Worm (Caenorhabditis elegans): ENCODE results near the gene M60.6.
A peak's percentile ranks its signal among the peaks of the same experiment; 100 is the strongest.

The M60.6 gene

DNA sequence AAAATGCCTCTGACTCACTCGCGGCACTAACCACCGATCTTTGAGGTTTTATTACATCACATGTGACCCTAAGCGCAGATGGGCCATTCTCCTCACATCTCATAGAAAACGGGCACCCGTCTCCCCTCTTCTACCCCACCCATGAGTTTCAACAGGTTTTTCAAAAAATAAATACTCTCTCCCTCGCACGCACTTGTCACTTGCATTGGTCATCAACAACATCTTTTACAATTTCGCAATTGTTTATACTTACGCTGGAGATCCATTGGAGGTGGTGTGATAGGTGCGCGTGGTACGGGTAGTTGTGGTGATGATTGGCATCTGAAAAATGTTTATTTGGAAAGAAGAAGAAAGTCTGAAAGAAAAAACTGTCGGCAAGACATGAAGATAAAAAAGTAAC, 16.3 kb downstream of the M60.6 start, which contains the start of gene M60.4:
Gene M60.4 (minus strand): TSS at position 321 of the 400 bp plus-strand sequence.
- TF ChIP-seq pha-4 (GFP tag; IDR thresholded peaks at IDR 0.05) (no peak), pha-4 (tag; optimal IDR thresholded peaks at IDR 0.05) (no peak), nhr-28 (tag; optimal IDR thresholded peaks at IDR 0.05) (peak; percentile 62), madf-9 (GFP tag; conservative IDR thresholded peaks at IDR 0.05) (no peak), ceh-32 (tag; optimal IDR thresholded peaks at IDR 0.05; ENCODE audit: poor library complexity) (no peak), unc-62 (GFP tag; optimal IDR thresholded peaks at IDR 0.05 in 1 of 2) (peak in 1 of 2 experiments; percentile 100), unc-62 (tag; optimal IDR thresholded peaks at IDR 0.05) (no peak), dmd-6 (GFP tag; IDR thresholded peaks at IDR 0.05) (peak; percentile 64), hif-1 (tag; optimal IDR thresholded peaks at IDR 0.05) (peak in 1 of 2 experiments; percentile 28), nhr-25 (tag; optimal IDR thresholded peaks at IDR 0.05; ENCODE audit: borderline replicate concordance, insufficient read depth) (peak; percentile 18), mxl-3 (GFP tag; optimal IDR thresholded peaks at IDR 0.05) (peak; percentile 57), tra-1 (GFP tag; IDR thresholded peaks at IDR 0.05) (peak; percentile 70), nhr-11 (tag; optimal IDR thresholded peaks at IDR 0.05) (peak; percentile 11), daf-16 (GFP tag; optimal IDR thresholded peaks at IDR 0.05) (peak in 1 of 2 experiments; percentile 94), daf-16 (tag; optimal IDR thresholded peaks at IDR 0.05) (peak; percentile 48), unc-130 (GFP tag; optimal IDR thresholded peaks at IDR 0.05) (no peak), daf-12 (tag; optimal IDR thresholded peaks at IDR 0.05) (no peak), mep-1 (tag; optimal IDR thresholded peaks at IDR 0.05) (peak; percentile 45), hlh-11 (tag; optimal IDR thresholded peaks at IDR 0.05) (peak; percentile 74), lsy-2 (tag; optimal IDR thresholded peaks at IDR 0.05) (peak in 1 of 2 experiments; percentile 36), dve-1 (tag; optimal IDR thresholded peaks at IDR 0.05; ENCODE audit: insufficient read depth) (peak; percentile 43), mes-2 (tag; optimal IDR thresholded peaks at IDR 0.05; ENCODE audit: poor library complexity, severe bottlenecking) (peak; percentile 17), aha-1 (tag) (peak; percentile 78), hlh-30 (tag; optimal IDR thresholded peaks at IDR 0.05; ENCODE audit: insufficient read depth) (peak; percentile 95), ceh-20 (GFP tag; IDR thresholded peaks at IDR 0.05) (peak; percentile 55; the same call in 1 of the 2 replicates), T26A8.4 (GFP tag; IDR thresholded peaks at IDR 0.05) (no peak), lim-7 (GFP tag; IDR thresholded peaks at IDR 0.05) (no peak), hmg-1.1 (GFP tag; IDR thresholded peaks at IDR 0.05) (peak; percentile 47), mdl-1 (tag; optimal IDR thresholded peaks at IDR 0.05) (peak; percentile 63 to 80)

ce11 chrX:8233554-8233953, 18.7 kb downstream of the M60.6 start:
- peak in 1 of 2 experiments; percentile 39 for TF ChIP-seq unc-62 (GFP tag; optimal IDR thresholded peaks at IDR 0.05 in 1 of 2)
- no peak for TF ChIP-seq unc-62 (tag; optimal IDR thresholded peaks at IDR 0.05)
- no peak for TF ChIP-seq ctbp-1 (GFP tag; IDR thresholded peaks at IDR 0.05)
- no peak for TF ChIP-seq ceh-82 (tag; optimal IDR thresholded peaks at IDR 0.05)
- 0 out of 2 replicates have a peak, but pooled peaks have one; percentile 24 for TF ChIP-seq hmg-1.1 (GFP tag; IDR thresholded peaks at IDR 0.05)
- TF ChIP-seq daf-16 (GFP tag; optimal IDR thresholded peaks at IDR 0.05): peak in 1 of 2 experiments; percentile 72
- TF ChIP-seq daf-16 (tag; optimal IDR thresholded peaks at IDR 0.05): no peak
- TF ChIP-seq mep-1 (tag; optimal IDR thresholded peaks at IDR 0.05): no peak
- no peak for TF ChIP-seq R02D3.7 (tag; optimal IDR thresholded peaks at IDR 0.05)
- TF ChIP-seq hlh-30 (tag; optimal IDR thresholded peaks at IDR 0.05; ENCODE audit: insufficient read depth): peak; percentile 58

- peak; percentile 82 for TF ChIP-seq nhr-102 (tag; optimal IDR thresholded peaks at IDR 0.05)
- TF ChIP-seq mes-2 (tag; optimal IDR thresholded peaks at IDR 0.05; ENCODE audit: poor library complexity, severe bottlenecking): peak; percentile 71
- no peak for TF ChIP-seq nhr-111 (GFP tag; optimal IDR thresholded peaks at IDR 0.05)
- peak; percentile 84 for TF ChIP-seq nhr-11 (tag; optimal IDR thresholded peaks at IDR 0.05)
- no peak for TF ChIP-seq aly-2 (tag; optimal IDR thresholded peaks at IDR 0.05)
- no peak for TF ChIP-seq R02D3.7 (tag; optimal IDR thresholded peaks at IDR 0.05)
- TF ChIP-seq nhr-41 (GFP tag; IDR thresholded peaks at IDR 0.05): 0 out of 2 replicates have a peak, but pooled peaks have one; percentile 11
- TF ChIP-seq nhr-237 (tag; optimal IDR thresholded peaks at IDR 0.05): no peak
- peak; percentile 53 for TF ChIP-seq zip-2 (tag; optimal IDR thresholded peaks at IDR 0.05)
- no peak for TF ChIP-seq nhr-42 (GFP tag; IDR thresholded peaks at IDR 0.05)
- TF ChIP-seq fkh-10 (GFP tag; optimal IDR thresholded peaks at IDR 0.05): no peak
- TF ChIP-seq ZK546.5 (tag; optimal IDR thresholded peaks at IDR 0.05): no peak
- TF ChIP-seq nhr-77 (tag; optimal IDR thresholded peaks at IDR 0.05): peak; percentile 94
- no peak for TF ChIP-seq unc-130 (GFP tag; optimal IDR thresholded peaks at IDR 0.05)
- TF ChIP-seq F49E8.2 (tag; optimal IDR thresholded peaks at IDR 0.05; ENCODE audit: borderline replicate concordance): no peak
- peak in 1 of 2 experiments; percentile 85 for TF ChIP-seq unc-62 (GFP tag; optimal IDR thresholded peaks at IDR 0.05 in 1 of 2)
- no peak for TF ChIP-seq unc-62 (tag; optimal IDR thresholded peaks at IDR 0.05)
- TF ChIP-seq mdt-29 (GFP tag; IDR thresholded peaks at IDR 0.05): peak; percentile 66; the same call in 1 of the 2 replicates
- TF ChIP-seq F10B5.3 (tag; optimal IDR thresholded peaks at IDR 0.05): no peak
- TF ChIP-seq daf-16 (GFP tag; optimal IDR thresholded peaks at IDR 0.05): peak in 1 of 2 experiments; percentile 98
- peak; percentile 100 for TF ChIP-seq daf-16 (tag; optimal IDR thresholded peaks at IDR 0.05)
- no peak for TF ChIP-seq sdz-12 (GFP tag; optimal IDR thresholded peaks at IDR 0.05)
These were observed 20.4 kb downstream of the M60.6 start, which contains the start of gene K02A6.3 for ce11 chrX:8231858-8232257. TSS of gene K02A6.3 (minus strand) at chrX:8231931.
